Worm (Caenorhabditis elegans) whole organism, young adult: ENCODE measurements around the gene T02H6.5.

Source experiments
- B0261.1 ChIP-seq: sonication (generic microtip); optimal IDR thresholded peaks from 2 replicates; lab custom pipeline; 2016; ENCODE audit warnings: mild to moderate bottlenecking, missing genetic modification characterization, moderate library complexity, missing compliant biosample characterization
- C06A6.2 ChIP-seq: fragments of 200-800 bp; sonication (Bioruptor generic); conservative IDR thresholded peaks from 2 replicates; pipeline ENCODE4 v1.3.6; 2022; ENCODE audit warnings: missing genetic modification characterization, missing compliant biosample characterization
- C17E4.6 ChIP-seq: fragments of 200-800 bp; sonication (Bioruptor generic); IDR thresholded peaks from 2 replicates; pipeline ENCODE4 v1.3.6; 2022; ENCODE audit warnings: missing genetic modification reagents, missing genetic modification characterization, missing compliant biosample characterization
- F10E7.11 ChIP-seq: sonication (generic microtip); optimal IDR thresholded peaks from 2 replicates; lab custom pipeline; 2017; ENCODE audit warnings: mild to moderate bottlenecking, missing genetic modification characterization, moderate library complexity, missing compliant biosample characterization
- F22D6.2 ChIP-seq: sonication (generic microtip); optimal IDR thresholded peaks from 2 replicates; lab custom pipeline; 2016; ENCODE audit warnings: mild to moderate bottlenecking, missing genetic modification characterization, missing compliant biosample characterization
- F33H1.4 ChIP-seq: fragments of 200-800 bp; sonication (Bioruptor generic); IDR thresholded peaks from 2 replicates; pipeline ENCODE4 v1.3.6; 2022; ENCODE audit warnings: missing genetic modification reagents, missing genetic modification characterization, missing compliant biosample characterization
- Y56A3A.18 ChIP-seq: fragments of 200-800 bp; sonication (Bioruptor generic); IDR thresholded peaks from 2 replicates; pipeline ENCODE4 v1.3.6; 2022; ENCODE audit warnings: missing genetic modification reagents, missing genetic modification characterization, missing compliant biosample characterization
- Y67H2A.10 ChIP-seq: fragments of 200-800 bp; sonication (Bioruptor generic); conservative IDR thresholded peaks from 2 replicates; pipeline ENCODE4 v1.3.6; 2022; ENCODE audit warnings: missing genetic modification reagents, missing genetic modification characterization, missing compliant biosample characterization
- ZK185.1 ChIP-seq: sonication (generic microtip); optimal IDR thresholded peaks from 2 replicates; lab custom pipeline; 2016; ENCODE audit warnings: mild to moderate bottlenecking, missing genetic modification characterization, missing compliant biosample characterization; ENCODE audit not compliant: poor library complexity, severe bottlenecking
- ama-1 ChIP-seq, 3 experiments: fragments of 150-350 bp in 1 of 3; sonication (generic microtip) in 2 of 3; optimal IDR thresholded peaks; 2 replicates each; lab custom pipeline; 2014 to 2018; ENCODE audit warnings: missing biosample characterization in 2 of 3, missing genetic modification characterization in 2 of 3, missing genetic modification reagents in 2 of 3
- attf-3 ChIP-seq: fragments of 200-800 bp; sonication (Bioruptor generic); conservative IDR thresholded peaks from 2 replicates; pipeline ENCODE4 v1.3.6; 2022; ENCODE audit warnings: missing genetic modification reagents, missing genetic modification characterization, missing compliant biosample characterization
- attf-6 ChIP-seq: fragments of 200-800 bp; sonication (Bioruptor generic); IDR thresholded peaks from 2 replicates; pipeline ENCODE4 v1.3.6; 2022; ENCODE audit warnings: missing genetic modification reagents, missing genetic modification characterization, missing compliant biosample characterization
- cebp-2 ChIP-seq: fragments of 200-800 bp; sonication (Bioruptor generic); IDR thresholded peaks from 2 replicates; pipeline ENCODE4 v1.3.6; 2022; ENCODE audit warnings: missing genetic modification characterization, missing compliant biosample characterization
- ceh-27 ChIP-seq: fragments of 200-800 bp; sonication (Bioruptor generic); optimal IDR thresholded peaks from 2 replicates; lab custom pipeline; 2018; ENCODE audit warnings: mild to moderate bottlenecking, missing genetic modification characterization, moderate library complexity, missing compliant biosample characterization
- ceh-40 ChIP-seq: fragments of 200-800 bp; sonication (Bioruptor generic); IDR thresholded peaks from 2 replicates; pipeline ENCODE4 v1.3.6; 2022; ENCODE audit warnings: missing genetic modification characterization, missing compliant biosample characterization
- ceh-79 ChIP-seq: sonication (generic microtip); optimal IDR thresholded peaks from 2 replicates; lab custom pipeline; 2017; ENCODE audit warnings: mild to moderate bottlenecking, missing genetic modification characterization, missing compliant biosample characterization
- egrh-3 ChIP-seq: fragments of 200-800 bp; sonication (Bioruptor generic); IDR thresholded peaks from 2 replicates; pipeline ENCODE4 v1.3.6; 2022; ENCODE audit warnings: missing genetic modification reagents, missing genetic modification characterization, missing compliant biosample characterization
- ets-4 ChIP-seq: fragments of 200-800 bp; sonication (Bioruptor generic); optimal IDR thresholded peaks from 2 replicates; lab custom pipeline; 2018; ENCODE audit warnings: mild to moderate bottlenecking, missing genetic modification characterization, missing compliant biosample characterization
- fkh-3 ChIP-seq: sonication (generic microtip); optimal IDR thresholded peaks from 2 replicates; lab custom pipeline; 2016; ENCODE audit warnings: mild to moderate bottlenecking, missing genetic modification characterization, missing compliant biosample characterization
- lag-1 ChIP-seq: fragments of 200-800 bp; sonication (Bioruptor generic); IDR thresholded peaks from 2 replicates; pipeline ENCODE4 v1.3.6; 2022; ENCODE audit warnings: missing genetic modification reagents, missing genetic modification characterization, missing compliant biosample characterization
- let-526 ChIP-seq: fragments of 200-800 bp; sonication (Bioruptor generic); IDR thresholded peaks from 2 replicates; pipeline ENCODE4 v1.3.6; 2022; ENCODE audit warnings: missing genetic modification reagents, missing genetic modification characterization, missing compliant biosample characterization
- let-607 ChIP-seq, 2 experiments: fragments of 200-800 bp in 1 of 2; sonication (Bioruptor generic) in 1 of 2; sonication (generic microtip) in 1 of 2; optimal IDR thresholded peaks; 2 replicates each; lab custom pipeline; 2016 to 2018; ENCODE audit warnings: mild to moderate bottlenecking in 2 of 2, missing compliant biosample characterization in 2 of 2, missing genetic modification characterization in 2 of 2, moderate library complexity in 2 of 2, missing genotype in 1 of 2
- lin-26 ChIP-seq: fragments of 200-800 bp; sonication (Bioruptor generic); IDR thresholded peaks from 2 replicates; pipeline ENCODE4 v1.3.6; 2022; ENCODE audit warnings: missing genetic modification reagents, missing genetic modification characterization, missing compliant biosample characterization
- lin-35 ChIP-seq, 3 experiments: fragments of 150-350 bp in 2 of 3; sonication (generic microtip) in 1 of 3; optimal IDR thresholded peaks; 2 replicates each; lab custom pipeline; 2014 to 2018; ENCODE audit warnings: missing biosample characterization in 3 of 3, missing genetic modification characterization in 3 of 3, missing genetic modification reagents in 3 of 3
- lin-40 ChIP-seq: sonication (generic microtip); optimal IDR thresholded peaks from 2 replicates; lab custom pipeline; 2016; ENCODE audit warnings: missing genetic modification characterization, mild to moderate bottlenecking, missing compliant biosample characterization, missing genotype, missing genetic modification reagents
- lin-54 ChIP-seq: fragments of 200-800 bp; sonication (Bioruptor generic); optimal IDR thresholded peaks from 2 replicates; lab custom pipeline; 2018; ENCODE audit warnings: mild to moderate bottlenecking, missing genetic modification characterization, missing compliant biosample characterization
- madf-8 ChIP-seq: fragments of 200-800 bp; sonication (Bioruptor generic); conservative IDR thresholded peaks from 2 replicates; pipeline ENCODE4 v1.3.6; 2022; ENCODE audit warnings: missing genetic modification reagents, missing genetic modification characterization, missing compliant biosample characterization
- mel-28 ChIP-seq: sonication (generic microtip); optimal IDR thresholded peaks from 2 replicates; lab custom pipeline; 2016; ENCODE audit warnings: borderline replicate concordance, mild to moderate bottlenecking, missing genetic modification characterization, missing compliant biosample characterization
- mes-4 ChIP-seq: sonication (generic microtip); optimal IDR thresholded peaks from 2 replicates; lab custom pipeline; 2016; ENCODE audit warnings: missing genotype, missing genetic modification characterization, missing compliant biosample characterization
- nhr-27 ChIP-seq: fragments of 200-800 bp; sonication (Bioruptor generic); optimal IDR thresholded peaks from 2 replicates; lab custom pipeline; 2018; ENCODE audit warnings: mild to moderate bottlenecking, missing genetic modification characterization, moderate library complexity, missing compliant biosample characterization
- pha-4 ChIP-seq: fragments of 150-350 bp; sonication (generic microtip); optimal IDR thresholded peaks from 2 replicates; lab custom pipeline; 2014; ENCODE audit warnings: missing biosample characterization, missing genetic modification reagents, missing genetic modification characterization
- tlf-1 ChIP-seq: fragments of 200-800 bp; sonication (Bioruptor generic); optimal IDR thresholded peaks from 2 replicates; lab custom pipeline; 2018; ENCODE audit warnings: mild to moderate bottlenecking, missing genetic modification characterization, missing compliant biosample characterization
- ztf-6 ChIP-seq: fragments of 200-800 bp; sonication (Bioruptor generic); IDR thresholded peaks from 2 replicates; pipeline ENCODE4 v1.3.6; 2022; ENCODE audit warnings: missing genetic modification reagents, missing genetic modification characterization, missing compliant biosample characterization

T02H6.5 gene

DNA sequence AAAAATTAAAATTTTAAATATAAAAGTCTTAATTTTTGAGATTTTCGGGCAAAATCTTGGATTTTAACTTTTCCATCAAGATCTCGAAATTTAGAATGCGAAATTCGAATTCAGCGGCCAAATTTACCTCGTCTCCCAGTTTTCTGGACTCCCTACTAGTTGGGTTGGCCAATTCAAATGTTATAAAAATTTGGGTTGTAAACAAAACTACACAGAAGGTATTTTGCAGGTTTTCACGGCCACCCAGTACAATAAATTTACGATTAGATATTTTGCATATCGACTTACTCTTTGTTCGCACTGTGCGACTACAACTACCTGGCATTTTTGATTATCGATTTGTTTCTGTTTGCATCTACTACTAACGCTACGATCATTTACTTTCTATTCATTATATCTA lies at the start of gene T02H6.5:
TSS of gene T02H6.5 (plus strand) at position 301 of the 400 bp plus-strand sequence.
- TF ChIP-seq pha-4 (tag; lab: Kevin White, UChicago) = no peak
- TF ChIP-seq mes-4 = no peak
- TF ChIP-seq F22D6.2 (tag; lab: Kevin White, UChicago) = no peak
- TF ChIP-seq let-526 (GFP tag; lab: Robert Waterston, UW) = no peak
- TF ChIP-seq let-607 (tag; optimal IDR thresholded peaks at IDR 0.05; lab: Kevin White, UChicago) = no peak
- no peak for TF ChIP-seq F10E7.11 (tag; lab: Kevin White, UChicago)
- TF ChIP-seq attf-3 (GFP tag; lab: Robert Waterston, UW) = no peak
- no peak for TF ChIP-seq Y67H2A.10
- TF ChIP-seq egrh-3 (GFP tag; lab: Robert Waterston, UW) = no peak
- TF ChIP-seq cebp-2 (GFP tag; lab: Robert Waterston, UW) = no peak
- no peak for TF ChIP-seq C06A6.2 (GFP tag; lab: Robert Waterston, UW)
- TF ChIP-seq tlf-1 (GFP tag; lab: Kevin White, UChicago) = no peak
- TF ChIP-seq nhr-27 (tag; lab: Kevin White, UChicago) = no peak
- no peak for TF ChIP-seq lin-35 (GFP tag; optimal IDR thresholded peaks at IDR 0.05; lab: Kevin White, UChicago)
- TF ChIP-seq Y56A3A.18 (GFP tag; lab: Robert Waterston, UW) = no peak
- TF ChIP-seq fkh-3 = no peak
- TF ChIP-seq ceh-40 (GFP tag; lab: Robert Waterston, UW) = no peak
- no peak for TF ChIP-seq mel-28
- TF ChIP-seq, all 124 proteins: peak for 0

DNA sequence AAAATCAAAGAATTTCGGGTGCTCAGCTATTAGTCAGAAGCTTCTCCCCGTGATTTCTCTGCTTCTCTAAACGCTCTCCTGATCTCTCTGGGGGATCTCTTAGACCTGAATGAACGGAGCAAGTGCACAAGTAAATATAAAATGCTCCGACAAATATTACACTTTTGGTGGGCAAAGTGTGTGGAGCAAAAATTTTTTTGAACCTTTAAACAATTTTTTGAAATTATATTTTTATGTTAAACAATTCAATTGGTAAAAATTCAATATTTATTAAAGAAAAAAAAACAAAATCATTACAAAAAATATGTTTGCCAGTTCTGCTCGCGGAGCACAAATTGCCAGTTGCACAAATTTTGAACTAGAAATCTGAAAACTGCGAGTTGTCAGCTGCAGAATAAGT lies 45.4 kb upstream of the T02H6.5 start, which contains the start of gene K07E8.6:
TSS of gene K07E8.6 (minus strand) at position 101 of the 400 bp plus-strand sequence.
- TF ChIP-seq ama-1 (optimal IDR thresholded peaks at IDR 0.05; lab: Kevin White, UChicago) = no peak
- no peak for TF ChIP-seq ama-1 (GFP tag; optimal IDR thresholded peaks at IDR 0.05; lab: Kevin White, UChicago)
- no peak for TF ChIP-seq ceh-79 (tag; lab: Kevin White, UChicago)
- TF ChIP-seq lin-54 (GFP tag; lab: Kevin White, UChicago) = no peak
- TF ChIP-seq lin-26 (GFP tag; lab: Robert Waterston, UW) = no peak
- no peak for TF ChIP-seq lag-1 (GFP tag; lab: Robert Waterston, UW)

DNA sequence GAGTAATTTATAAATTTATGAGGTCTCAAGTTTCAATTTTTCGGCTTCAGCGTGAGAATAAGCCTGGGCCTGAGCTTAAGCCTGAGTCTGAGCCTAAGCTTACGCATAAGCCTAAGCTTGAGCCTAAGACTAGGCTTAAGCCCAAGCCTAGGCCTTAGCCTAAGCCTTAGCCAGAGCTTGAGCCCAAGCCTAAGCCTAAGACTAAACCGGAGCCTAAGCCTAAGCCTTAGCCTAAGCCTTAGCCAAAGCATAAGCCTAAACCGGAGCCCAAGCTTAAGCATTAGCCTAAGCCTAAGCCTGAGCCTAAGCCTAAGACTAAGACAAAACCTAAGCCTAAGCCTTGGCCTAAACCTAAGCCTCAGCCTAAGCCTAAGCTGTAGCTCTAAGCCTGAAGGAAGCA lies 41.2 kb upstream of the T02H6.5 start:
- TF ChIP-seq ztf-6 (no peak), attf-6 (no peak), fkh-3 (no peak), ama-1 (optimal IDR thresholded peaks at IDR 0.05; lab: Kevin White, UChicago) (no peak), ama-1 (GFP tag; optimal IDR thresholded peaks at IDR 0.05; lab: Kevin White, UChicago) (no peak), ZK185.1 (tag; lab: Kevin White, UChicago) (no peak), madf-8 (GFP tag; lab: Robert Waterston, UW) (no peak), ceh-27 (GFP tag; lab: Kevin White, UChicago) (no peak), F33H1.4 (GFP tag; lab: Robert Waterston, UW) (no peak), ets-4 (no peak), B0261.1 (tag; lab: Kevin White, UChicago) (no peak), nhr-27 (tag; lab: Kevin White, UChicago) (no peak), lin-40 (tag; lab: Kevin White, UChicago) (no peak), C17E4.6 (GFP tag; lab: Robert Waterston, UW) (no peak)
